Worm (Caenorhabditis elegans) whole organism, early embryonic: Measurements from ENCODE around the gene C29F3.7.

ENCODE experiments used
- B0310.2 ChIP-seq: sonication (generic microtip); optimal IDR thresholded peaks from 2 replicates; lab custom pipeline; 2016; ENCODE audit warnings: mild to moderate bottlenecking, missing genetic modification characterization, missing compliant biosample characterization
- aly-1 ChIP-seq: sonication (generic microtip); optimal IDR thresholded peaks from 2 replicates; lab custom pipeline; 2016; ENCODE audit warnings: missing genetic modification characterization, missing compliant biosample characterization
- ama-1 ChIP-seq: fragments of 150-350 bp; optimal IDR thresholded peaks from 2 replicates; lab custom pipeline; 2014
- flt-1 ChIP-seq: fragments of 200-800 bp; sonication (Bioruptor generic); IDR thresholded peaks from 2 replicates; pipeline ENCODE4 v1.3.6; 2022; ENCODE audit warnings: missing genetic modification characterization, missing compliant biosample characterization
- tbx-11 ChIP-seq: fragments of 200-800 bp; sonication (Bioruptor generic); IDR thresholded peaks from 2 replicates; pipeline ENCODE4 v1.3.6; 2022; ENCODE audit warnings: missing genetic modification characterization, missing compliant biosample characterization
- tbx-37 ChIP-seq: fragments of 200-800 bp; sonication (Bioruptor generic); conservative IDR thresholded peaks from 2 replicates; pipeline ENCODE4 v1.3.6; 2022; ENCODE audit warnings: missing genetic modification reagents, missing genetic modification characterization, missing compliant biosample characterization

ce11 chrV:15332851-15333250 lies 21.9 kb upstream of the C29F3.7 start, which contains the start of gene srw-113:
- TF ChIP-seq tbx-37 (GFP tag; lab: Robert Waterston, UW) (no peak), flt-1 (GFP tag; lab: Robert Waterston, UW) (no peak), aly-1 (tag; lab: Kevin White, UChicago) (no peak), ama-1 (lab: Kevin White, UChicago) (no peak), tbx-11 (GFP tag; lab: Robert Waterston, UW) (no peak), B0310.2 (no peak)
